Worm (Caenorhabditis elegans): ENCODE measurements around the gene F08D12.12.

- TF ChIP-seq Y53F4B.3 (GFP tag; IDR thresholded peaks at IDR 0.05) (no peak), akir-1 (GFP tag; optimal IDR thresholded peaks at IDR 0.05) (no peak), dpff-1 (tag; optimal IDR thresholded peaks at IDR 0.05) (no peak), F22D6.2 (tag; optimal IDR thresholded peaks at IDR 0.05) (no peak), atf-7 (tag; optimal IDR thresholded peaks at IDR 0.05) (no peak), B0261.1 (tag; optimal IDR thresholded peaks at IDR 0.05) (no peak), ama-1 (optimal IDR thresholded peaks at IDR 0.05) (no peak), ama-1 (GFP tag; optimal IDR thresholded peaks at IDR 0.05) (no peak), snpc-3.4 (tag; optimal IDR thresholded peaks at IDR 0.05) (no peak)
Observed at ce11 chrII:2824169-2824568, 37.3 kb upstream of the F08D12.12 start, which contains the start of the genes K12H6.4 and K12H6.9.

All from whole organism, young adult.